Fruit fly (Drosophila melanogaster): ENCODE measurements around the gene EMC2B.
A peak's percentile ranks its signal among the peaks of the same experiment; 100 is the strongest.

EMC2B gene

dm6 chr3R:17020956-17021355 is 29.3 kb upstream of the EMC2B start, which contains the start of gene Adsl (continued):
- TF ChIP-seq CG12155 (GFP tag; optimal IDR thresholded peaks at IDR 0.05): no peak
- TF ChIP-seq gcm2 (GFP tag; optimal IDR thresholded peaks at IDR 0.05): peak; percentile 41
- TF ChIP-seq GATAe (GFP tag; conservative IDR thresholded peaks at IDR 0.05): no peak
- TF ChIP-seq her (GFP tag; optimal IDR thresholded peaks at IDR 0.05): no peak
- no peak for TF ChIP-seq CG8388 (GFP tag; optimal IDR thresholded peaks at IDR 0.05)
- TF ChIP-seq dpn (GFP tag; optimal IDR thresholded peaks at IDR 0.05): peak; percentile 2 to 9
- no peak for TF ChIP-seq CG16815 (GFP tag; optimal IDR thresholded peaks at IDR 0.05)
- no peak for TF ChIP-seq jigr1 (GFP tag; IDR thresholded peaks at IDR 0.05)
- peak; percentile 75 for TF ChIP-seq bcd (GFP tag; optimal IDR thresholded peaks at IDR 0.05)
- TF ChIP-seq fd102C (GFP tag; optimal IDR thresholded peaks at IDR 0.05): peak; percentile 60
- no peak for TF ChIP-seq sna (GFP tag; IDR thresholded peaks at IDR 0.05; ENCODE audit: partially characterized antibody)
- no peak for TF ChIP-seq CG10565 (GFP tag; optimal IDR thresholded peaks at IDR 0.05)
- TF ChIP-seq chif (GFP tag; optimal IDR thresholded peaks at IDR 0.05): peak in 1 of 2 experiments; percentile 26
- TF ChIP-seq Atf-2 (GFP tag; optimal IDR thresholded peaks at IDR 0.05): no peak
- no peak for TF ChIP-seq emc (GFP tag; optimal IDR thresholded peaks at IDR 0.05)
- TF ChIP-seq CG5180 (GFP tag; optimal IDR thresholded peaks at IDR 0.05): peak; percentile 49
- no peak for TF ChIP-seq CG14667 (GFP tag; IDR thresholded peaks at IDR 0.05)
- no peak for TF ChIP-seq Mrtf (GFP tag; IDR thresholded peaks at IDR 0.05)
- TF ChIP-seq ase (GFP tag; IDR thresholded peaks at IDR 0.05): no peak
- peak; percentile 74 for TF ChIP-seq CG2202 (tag; optimal IDR thresholded peaks at IDR 0.05)
- TF ChIP-seq run (tag; optimal IDR thresholded peaks at IDR 0.05): no peak
- TF ChIP-seq E2f1 (GFP tag; IDR thresholded peaks at IDR 0.05): peak; percentile 21; the same call in 1 of the 2 replicates
- TF ChIP-seq CG7786 (GFP tag; optimal IDR thresholded peaks at IDR 0.05): no peak
- TF ChIP-seq Dfd (GFP tag; optimal IDR thresholded peaks at IDR 0.05): no peak
- no peak for TF ChIP-seq lilli (GFP tag; optimal IDR thresholded peaks at IDR 0.05)
- no peak for TF ChIP-seq CG13424 (tag; optimal IDR thresholded peaks at IDR 0.05)
- TF ChIP-seq trem (tag; optimal IDR thresholded peaks at IDR 0.05): peak; percentile 84
- TF ChIP-seq CG4617 (GFP tag; optimal IDR thresholded peaks at IDR 0.05; ENCODE audit: borderline replicate concordance): no peak
- no peak for TF ChIP-seq maf-S (GFP tag; optimal IDR thresholded peaks at IDR 0.05)
- no peak for TF ChIP-seq fd96Cb (tag; optimal IDR thresholded peaks at IDR 0.05)
- no peak; the same call in 1 of the 2 replicates for TF ChIP-seq seq (GFP tag; IDR thresholded peaks at IDR 0.05)
- TF ChIP-seq CG16813 (GFP tag; IDR thresholded peaks at IDR 0.05; ENCODE audit: partially characterized antibody): no peak
- TF ChIP-seq CG9817 (tag; optimal IDR thresholded peaks at IDR 0.05): peak; percentile 58
- TF ChIP-seq CG12104 (GFP tag; optimal IDR thresholded peaks at IDR 0.05): peak; percentile 19
- peak; percentile 30 for TF ChIP-seq mirr (GFP tag; optimal IDR thresholded peaks at IDR 0.05)
- TF ChIP-seq fd3F (GFP tag; optimal IDR thresholded peaks at IDR 0.05): no peak
- TF ChIP-seq BEAF-32 (GFP tag; optimal IDR thresholded peaks at IDR 0.05): peak; percentile 57
- TF ChIP-seq CG7963 (GFP tag; IDR thresholded peaks at IDR 0.05; ENCODE audit: partially characterized antibody): no peak
- TF ChIP-seq Hsf (GFP tag; optimal IDR thresholded peaks at IDR 0.05): peak; percentile 32
- TF ChIP-seq tin (GFP tag; optimal IDR thresholded peaks at IDR 0.05): peak; percentile 24
- peak; percentile 56 for TF ChIP-seq Fer2 (tag; optimal IDR thresholded peaks at IDR 0.05)
- TF ChIP-seq hbn (GFP tag; IDR thresholded peaks at IDR 0.05; ENCODE audit: partially characterized antibody): 0 out of 2 replicates have a peak, but pooled peaks have one; percentile 14
- TF ChIP-seq odd (GFP tag; optimal IDR thresholded peaks at IDR 0.05): peak; percentile 79
- TF ChIP-seq CG8290 (GFP tag; optimal IDR thresholded peaks at IDR 0.05): no peak
- TF ChIP-seq CG8290 (tag; optimal IDR thresholded peaks at IDR 0.05): peak in 1 of 2 experiments; percentile 3
- peak; percentile 83 for TF ChIP-seq CG2875 (GFP tag; optimal IDR thresholded peaks at IDR 0.05)
- peak; percentile 79 for TF ChIP-seq CG14710 (tag; optimal IDR thresholded peaks at IDR 0.05)
- TF ChIP-seq CG14050 (GFP tag; IDR thresholded peaks at IDR 0.05): peak; percentile 27; the same call in 1 of the 3 replicates
- TF ChIP-seq lab (GFP tag; optimal IDR thresholded peaks at IDR 0.05): peak; percentile 82
- TF ChIP-seq sisA (GFP tag; IDR thresholded peaks at IDR 0.05): no peak
- peak; percentile 11 for TF ChIP-seq pb (GFP tag; optimal IDR thresholded peaks at IDR 0.05)
